Worm (Caenorhabditis elegans) whole organism, L4/young adult: Measurements from ENCODE around the gene srw-7.

Experiments
- W03F9.2 ChIP-seq: fragments of 150-350 bp; optimal IDR thresholded peaks from 2 replicates; lab custom pipeline; 2014; ENCODE audit warnings: missing biosample characterization, missing genetic modification characterization
- him-1 ChIP-seq: sonication (generic microtip); optimal IDR thresholded peaks from 2 replicates; lab custom pipeline; 2016; ENCODE audit warnings: missing genotype, missing genetic modification reagents, missing genetic modification characterization, missing compliant biosample characterization

- TF ChIP-seq him-1 (no peak), W03F9.2 (tag; lab: Kevin White, UChicago) (no peak)
Observed at ce11 chrV:3776086-3776589, 29.9 kb upstream of the srw-7 start, which contains the start of gene cysl-3.
